Worm (Caenorhabditis elegans) whole organism, midembryonic: ENCODE measurements around the gene pqn-22.

Source experiments
- T22C8.4 ChIP-seq: fragments of 200-800 bp; sonication (Bioruptor generic); IDR thresholded peaks from 2 replicates; pipeline ENCODE4 v1.3.6; 2022; ENCODE audit warnings: missing genetic modification characterization, missing compliant biosample characterization
- cog-1 ChIP-seq: sonication (generic microtip); optimal IDR thresholded peaks from 2 replicates; lab custom pipeline; 2016; ENCODE audit warnings: missing genetic modification characterization, missing compliant biosample characterization
- flt-1 ChIP-seq: fragments of 200-800 bp; sonication (Bioruptor generic); IDR thresholded peaks from 2 replicates; pipeline ENCODE4 v1.3.6; 2022; ENCODE audit warnings: missing genetic modification characterization, missing compliant biosample characterization
- klf-2 ChIP-seq: fragments of 200-800 bp; sonication (Bioruptor generic); conservative IDR thresholded peaks from 2 replicates; pipeline ENCODE4 v1.3.6; 2022; ENCODE audit warnings: missing genetic modification reagents, missing genetic modification characterization, missing compliant biosample characterization
- med-1 ChIP-seq: sonication (generic microtip); optimal IDR thresholded peaks from 2 replicates; lab custom pipeline; 2017; ENCODE audit warnings: missing genetic modification characterization, mild to moderate bottlenecking, missing compliant biosample characterization, antibody characterized with exemption, missing genetic modification reagents; ENCODE audit not compliant: insufficient read depth
- ref-1 ChIP-seq: fragments of 200-800 bp; sonication (Bioruptor generic); conservative IDR thresholded peaks from 2 replicates; pipeline ENCODE4 v1.3.6; 2022; ENCODE audit warnings: missing genetic modification reagents, missing genetic modification characterization, missing compliant biosample characterization

The pqn-22 gene

DNA sequence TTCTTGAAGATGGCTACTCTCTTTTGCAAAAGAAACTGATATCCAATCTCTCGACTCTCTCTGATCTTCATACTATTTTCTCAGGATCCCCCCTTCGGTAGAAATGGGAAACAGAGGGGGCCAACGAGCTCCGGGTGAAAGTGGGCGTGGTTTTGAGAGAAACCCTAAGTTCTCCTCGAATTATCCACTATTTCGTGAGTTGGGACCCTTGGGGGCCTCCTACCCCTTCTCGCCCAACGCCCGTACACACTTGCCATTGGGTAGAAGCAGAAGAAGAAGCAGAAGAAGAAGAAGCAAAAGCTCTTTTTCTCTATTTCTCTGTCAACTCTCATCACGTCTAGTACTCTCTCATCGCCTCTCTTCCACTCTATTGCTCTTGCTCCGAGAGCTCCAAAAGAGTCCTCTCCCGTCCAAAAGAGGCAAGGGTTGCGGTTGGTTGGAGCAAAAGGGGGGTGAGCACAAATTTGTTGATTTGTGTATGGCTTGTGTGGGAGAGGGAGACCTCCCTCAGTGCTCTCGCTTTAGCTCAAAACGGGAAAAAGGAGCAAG is 59.4 kb downstream of the pqn-22 start:
- TF ChIP-seq cog-1 (tag; lab: Kevin White, UChicago) (peak; percentile 56), flt-1 (GFP tag; lab: Robert Waterston, UW) (peak; percentile 59; the same call in 1 of the 2 replicates), med-1 (GFP tag; lab: Kevin White, UChicago) (no peak)

DNA sequence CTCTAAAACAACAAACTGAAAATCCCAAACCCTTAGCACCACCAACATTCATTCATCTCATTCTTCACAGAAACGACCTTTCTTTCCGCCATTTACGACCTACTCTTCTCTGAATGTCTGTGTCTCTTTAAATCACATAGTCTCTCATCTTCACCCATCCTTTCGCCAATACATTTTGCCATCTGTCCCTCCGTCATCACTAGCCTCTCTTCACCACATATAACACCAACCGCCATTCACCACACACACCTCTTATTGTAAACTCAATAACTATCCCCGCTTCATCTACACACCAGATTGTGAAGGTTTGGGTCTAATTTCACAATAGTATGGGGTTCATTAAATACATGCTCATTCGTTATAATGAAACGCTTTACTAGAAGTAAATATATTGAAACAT is 62.9 kb downstream of the pqn-22 start:
- TF ChIP-seq cog-1 (tag; lab: Kevin White, UChicago) (no peak), med-1 (GFP tag; lab: Kevin White, UChicago) (no peak), ref-1 (GFP tag; lab: Robert Waterston, UW) (no peak), klf-2 (GFP tag; lab: Robert Waterston, UW) (no peak), T22C8.4 (no peak), flt-1 (GFP tag; lab: Robert Waterston, UW) (no peak)
